Fruit fly (Drosophila melanogaster) whole organism, larva: ENCODE measurements around the gene ninaD.

ENCODE experiments used
- noc ChIP-seq: fragments of 200-800 bp; sonication (Bioruptor generic); optimal IDR thresholded peaks from 3 replicates; lab custom pipeline; 2019; ENCODE audit warnings: missing biosample characterization, mild to moderate bottlenecking, missing genetic modification characterization, moderate library complexity

Gene ninaD

dm6 chr2L:18125649-18126048, 44.2 kb downstream of the ninaD start, which contains the start of gene Grl36b:
TSS of gene Grl36b (minus strand) at chr2L:18125749.
- TF ChIP-seq noc (tag; lab: Kevin White, UChicago) = no peak
